Fruit fly (Drosophila melanogaster) whole organism, embryonic: Measurements from ENCODE around the gene dre4.
A peak's percentile ranks its signal among the peaks of the same experiment; 100 is the strongest.

ENCODE experiments used
- CG10462 ChIP-seq: fragments of 200-800 bp; sonication (Bioruptor generic); optimal IDR thresholded peaks from 2 replicates; lab custom pipeline; 2016; ENCODE audit warnings: missing biosample characterization, missing genetic modification characterization
- CG10654 ChIP-seq: fragments of 200-800 bp; sonication (Bioruptor generic); optimal IDR thresholded peaks from 2 replicates; lab custom pipeline; 2016; ENCODE audit warnings: missing biosample characterization, missing genetic modification characterization
- CG11085 ChIP-seq: fragments of 200-800 bp; sonication (Bioruptor generic); IDR thresholded peaks from 2 replicates; pipeline ENCODE4 v1.3.6; 2022; ENCODE audit warnings: missing biosample characterization, missing genetic modification characterization
- CG11723 ChIP-seq: fragments of 200-800 bp; sonication (Bioruptor generic); optimal IDR thresholded peaks from 2 replicates; lab custom pipeline; 2017; ENCODE audit warnings: missing biosample characterization, mild to moderate bottlenecking, missing genetic modification characterization
- CG12769 ChIP-seq: fragments of 200-800 bp; sonication (Bioruptor generic); optimal IDR thresholded peaks from 2 replicates; lab custom pipeline; 2019; ENCODE audit warnings: missing biosample characterization, mild to moderate bottlenecking, missing genetic modification characterization, moderate library complexity
- CG13287 ChIP-seq: fragments of 200-800 bp; sonication (Bioruptor generic); IDR thresholded peaks from 2 replicates; pipeline ENCODE4 v1.3.6; 2022; ENCODE audit warnings: missing biosample characterization, missing genetic modification characterization; ENCODE audit not compliant: partially characterized antibody
- CG13424 ChIP-seq: fragments of 200-800 bp; sonication (Bioruptor generic); optimal IDR thresholded peaks from 2 replicates; lab custom pipeline; 2019; ENCODE audit warnings: missing biosample characterization, mild to moderate bottlenecking, missing genetic modification characterization, moderate library complexity
- CG1603 ChIP-seq: fragments of 200-800 bp; sonication (Bioruptor generic); optimal IDR thresholded peaks from 2 replicates; lab custom pipeline; 2019; ENCODE audit warnings: missing biosample characterization, mild to moderate bottlenecking, missing genetic modification characterization, moderate library complexity
- CG2712 ChIP-seq: fragments of 200-800 bp; optimal IDR thresholded peaks from 3 replicates; lab custom pipeline; 2019; ENCODE audit warnings: missing biosample characterization, mild to moderate bottlenecking, missing genetic modification characterization, moderate library complexity
- CG31388 ChIP-seq: fragments of 200-800 bp; sonication (Bioruptor generic); optimal IDR thresholded peaks from 2 replicates; lab custom pipeline; 2016; ENCODE audit warnings: missing biosample characterization, missing genetic modification characterization
- CG34224 ChIP-seq: fragments of 200-800 bp; sonication (Bioruptor generic); IDR thresholded peaks from 3 replicates; pipeline ENCODE4 v1.3.6; 2022; ENCODE audit warnings: missing biosample characterization, missing genetic modification characterization; ENCODE audit not compliant: partially characterized antibody
- CG3838 ChIP-seq: fragments of 200-800 bp; sonication (Bioruptor generic); optimal IDR thresholded peaks from 3 replicates; lab custom pipeline; 2016; ENCODE audit warnings: missing biosample characterization, missing genetic modification characterization
- CG4820 ChIP-seq: fragments of 200-800 bp; sonication (Bioruptor generic); optimal IDR thresholded peaks from 3 replicates; lab custom pipeline; 2016; ENCODE audit warnings: missing biosample characterization, missing genetic modification characterization
- CG6791 ChIP-seq: fragments of 200-800 bp; sonication (Bioruptor generic); IDR thresholded peaks from 3 replicates; pipeline ENCODE4 v1.3.6; 2022; ENCODE audit warnings: missing biosample characterization, missing genetic modification characterization; ENCODE audit not compliant: partially characterized antibody
- CG7556 ChIP-seq: fragments of 200-800 bp; sonication (Bioruptor generic); optimal IDR thresholded peaks from 2 replicates; lab custom pipeline; 2017; ENCODE audit warnings: missing biosample characterization, mild to moderate bottlenecking, missing genetic modification characterization
- CG9437 ChIP-seq: fragments of 200-800 bp; sonication (Bioruptor generic); optimal IDR thresholded peaks from 2 replicates; lab custom pipeline; 2018; ENCODE audit warnings: missing biosample characterization, mild to moderate bottlenecking, missing genetic modification characterization
- CG9797 ChIP-seq: fragments of 200-800 bp; sonication (Bioruptor generic); optimal IDR thresholded peaks from 3 replicates; lab custom pipeline; 2018; ENCODE audit warnings: missing biosample characterization, mild to moderate bottlenecking, missing genetic modification characterization
- CHES-1-like ChIP-seq: fragments of 200-800 bp; sonication (Bioruptor generic); optimal IDR thresholded peaks from 2 replicates; lab custom pipeline; 2016; ENCODE audit warnings: missing biosample characterization, missing genetic modification characterization
- Deaf1 ChIP-seq: fragments of 200-800 bp; optimal IDR thresholded peaks from 3 replicates; lab custom pipeline; 2019; ENCODE audit warnings: missing biosample characterization, mild to moderate bottlenecking, missing genetic modification characterization, moderate library complexity
- Dll ChIP-seq: fragments of 200-800 bp; sonication (Bioruptor generic); IDR thresholded peaks from 4 replicates; pipeline ENCODE4 v1.3.6; 2022; ENCODE audit warnings: missing biosample characterization, missing genetic modification characterization; ENCODE audit not compliant: partially characterized antibody
- E2f2 ChIP-seq: fragments of 200-800 bp; sonication (Bioruptor generic); IDR thresholded peaks from 2 replicates; pipeline ENCODE4 v1.3.6; 2022; ENCODE audit warnings: missing biosample characterization, missing genetic modification characterization
- Elba2 ChIP-seq: fragments of 200-800 bp; sonication (Bioruptor generic); optimal IDR thresholded peaks from 3 replicates; lab custom pipeline; 2016; ENCODE audit warnings: missing biosample characterization, missing genetic modification characterization
- HLH4C ChIP-seq: fragments of 200-800 bp; sonication (Bioruptor generic); IDR thresholded peaks from 3 replicates; pipeline ENCODE4 v1.3.6; 2022; ENCODE audit warnings: missing biosample characterization, missing genetic modification characterization; ENCODE audit not compliant: partially characterized antibody
- HmgD ChIP-seq: fragments of 200-800 bp; sonication (Bioruptor generic); optimal IDR thresholded peaks from 3 replicates; lab custom pipeline; 2016; ENCODE audit warnings: missing biosample characterization, missing genetic modification characterization
- MESR4 ChIP-seq: fragments of 200-800 bp; sonication (Bioruptor generic); optimal IDR thresholded peaks from 2 replicates; lab custom pipeline; 2018; ENCODE audit warnings: missing biosample characterization, mild to moderate bottlenecking, missing genetic modification characterization, moderate library complexity
- Max ChIP-seq: fragments of 200-800 bp; sonication (Bioruptor generic); optimal IDR thresholded peaks from 2 replicates; lab custom pipeline; 2016; ENCODE audit warnings: missing biosample characterization, mild to moderate bottlenecking, missing genetic modification characterization
- NfI ChIP-seq: fragments of 200-800 bp; sonication (Bioruptor generic); optimal IDR thresholded peaks from 3 replicates; lab custom pipeline; 2018; ENCODE audit warnings: missing biosample characterization, mild to moderate bottlenecking, missing genetic modification characterization, moderate library complexity
- Opbp ChIP-seq: fragments of 200-800 bp; sonication (Bioruptor generic); IDR thresholded peaks from 3 replicates; pipeline ENCODE4 v1.3.6; 2022; ENCODE audit warnings: missing biosample characterization, missing genetic modification characterization; ENCODE audit not compliant: partially characterized antibody
- Pdp1 ChIP-seq, 2 experiments: fragments of 200-800 bp; sonication (Bioruptor generic); optimal IDR thresholded peaks; 3 replicates each; lab custom pipeline; 2016; ENCODE audit warnings: missing biosample characterization in 2 of 2, missing genetic modification characterization in 2 of 2, mild to moderate bottlenecking in 1 of 2, moderate library complexity in 1 of 2
- Poxn ChIP-seq: fragments of 200-800 bp; sonication (Bioruptor generic); IDR thresholded peaks from 2 replicates; pipeline ENCODE4 v1.3.6; 2022; ENCODE audit warnings: missing biosample characterization, missing genetic modification characterization
- Usf ChIP-seq: fragments of 200-800 bp; sonication (Bioruptor generic); optimal IDR thresholded peaks from 2 replicates; lab custom pipeline; 2017; ENCODE audit warnings: missing genotype, missing biosample characterization, missing genetic modification characterization
- az2 ChIP-seq: fragments of 200-800 bp; sonication (Bioruptor generic); optimal IDR thresholded peaks from 3 replicates; lab custom pipeline; 2016; ENCODE audit warnings: missing biosample characterization, missing genetic modification characterization
- bigmax ChIP-seq: fragments of 200-800 bp; sonication (Bioruptor generic); optimal IDR thresholded peaks from 2 replicates; lab custom pipeline; 2018; ENCODE audit warnings: missing biosample characterization, mild to moderate bottlenecking, missing genetic modification characterization
- chinmo ChIP-seq: fragments of 200-800 bp; sonication (Bioruptor generic); IDR thresholded peaks from 4 replicates; pipeline ENCODE4 v1.3.6; 2022; ENCODE audit warnings: missing biosample characterization, missing genetic modification characterization; ENCODE audit not compliant: partially characterized antibody
- crp ChIP-seq, 2 experiments: fragments of 200-800 bp; sonication (Bioruptor generic); optimal IDR thresholded peaks; 2 replicates in 1 of 2; 3 replicates in 1 of 2; lab custom pipeline; 2017; ENCODE audit warnings: missing biosample characterization in 2 of 2, missing genetic modification characterization in 2 of 2, mild to moderate bottlenecking in 1 of 2, moderate library complexity in 1 of 2
- dysf ChIP-seq: fragments of 200-800 bp; sonication (Bioruptor generic); IDR thresholded peaks from 3 replicates; pipeline ENCODE4 v1.3.6; 2022; ENCODE audit warnings: missing biosample characterization, missing genetic modification characterization
- fd64A ChIP-seq: fragments of 200-800 bp; sonication (Bioruptor generic); optimal IDR thresholded peaks from 3 replicates; lab custom pipeline; 2018; ENCODE audit warnings: missing biosample characterization, mild to moderate bottlenecking, missing genetic modification characterization
- gcm ChIP-seq: fragments of 200-800 bp; sonication (Bioruptor generic); optimal IDR thresholded peaks from 2 replicates; lab custom pipeline; 2019; ENCODE audit warnings: missing biosample characterization, mild to moderate bottlenecking, missing genetic modification characterization, moderate library complexity
- gsb-n ChIP-seq: fragments of 200-800 bp; sonication (Bioruptor generic); optimal IDR thresholded peaks from 3 replicates; lab custom pipeline; 2018; ENCODE audit warnings: missing biosample characterization, mild to moderate bottlenecking, missing genetic modification characterization
- ham ChIP-seq: fragments of 200-800 bp; sonication (Bioruptor generic); IDR thresholded peaks from 2 replicates; pipeline ENCODE4 v1.3.6; 2022; ENCODE audit warnings: missing biosample characterization, missing genetic modification characterization
- hkb ChIP-seq, 2 experiments: fragments of 200-800 bp in 1 of 2; fragments of >200 bp in 1 of 2; sonication (Bioruptor generic) in 1 of 2; IDR thresholded peaks in 1 of 2; optimal IDR thresholded peaks in 1 of 2; 2 replicates each; pipeline versions ENCODE4 v1.3.6 to Lab custom; 2017 to 2022; ENCODE audit warnings: missing biosample characterization in 1 of 2, missing genetic modification characterization in 1 of 2
- inv ChIP-seq: fragments of 200-800 bp; sonication (Bioruptor generic); IDR thresholded peaks from 2 replicates; pipeline ENCODE4 v1.3.6; 2022; ENCODE audit warnings: missing biosample characterization, missing genetic modification characterization; ENCODE audit not compliant: partially characterized antibody
- nerfin-1 ChIP-seq: fragments of 200-800 bp; sonication (Bioruptor generic); optimal IDR thresholded peaks from 3 replicates; lab custom pipeline; 2019; ENCODE audit warnings: missing biosample characterization, mild to moderate bottlenecking, missing genetic modification characterization, moderate library complexity
- nerfin-2 ChIP-seq: fragments of 200-800 bp; sonication (Bioruptor generic); IDR thresholded peaks from 2 replicates; pipeline ENCODE4 v1.3.6; 2022; ENCODE audit warnings: missing biosample characterization, missing genetic modification characterization; ENCODE audit not compliant: partially characterized antibody
- pita ChIP-seq: fragments of 200-800 bp; sonication (Bioruptor generic); optimal IDR thresholded peaks from 2 replicates; lab custom pipeline; 2017; ENCODE audit warnings: missing biosample characterization, mild to moderate bottlenecking, missing genetic modification characterization
- sisA ChIP-seq: fragments of 200-800 bp; sonication (Bioruptor generic); IDR thresholded peaks from 2 replicates; pipeline ENCODE4 v1.3.6; 2022; ENCODE audit warnings: missing biosample characterization, missing genetic modification characterization
- stwl ChIP-seq: fragments of 200-800 bp; sonication (Bioruptor generic); optimal IDR thresholded peaks from 3 replicates; lab custom pipeline; 2018; ENCODE audit warnings: missing biosample characterization, mild to moderate bottlenecking, missing genetic modification characterization, moderate library complexity
- tio ChIP-seq: fragments of 200-800 bp; sonication (Bioruptor generic); optimal IDR thresholded peaks from 2 replicates; lab custom pipeline; 2017; ENCODE audit warnings: missing biosample characterization, missing genetic modification characterization, inconsistent platforms
- vnd ChIP-seq: fragments of 200-800 bp; sonication (Bioruptor generic); IDR thresholded peaks from 3 replicates; pipeline ENCODE4 v1.3.6; 2022; ENCODE audit warnings: missing biosample characterization, missing genetic modification characterization; ENCODE audit not compliant: partially characterized antibody

The dre4 gene

DNA sequence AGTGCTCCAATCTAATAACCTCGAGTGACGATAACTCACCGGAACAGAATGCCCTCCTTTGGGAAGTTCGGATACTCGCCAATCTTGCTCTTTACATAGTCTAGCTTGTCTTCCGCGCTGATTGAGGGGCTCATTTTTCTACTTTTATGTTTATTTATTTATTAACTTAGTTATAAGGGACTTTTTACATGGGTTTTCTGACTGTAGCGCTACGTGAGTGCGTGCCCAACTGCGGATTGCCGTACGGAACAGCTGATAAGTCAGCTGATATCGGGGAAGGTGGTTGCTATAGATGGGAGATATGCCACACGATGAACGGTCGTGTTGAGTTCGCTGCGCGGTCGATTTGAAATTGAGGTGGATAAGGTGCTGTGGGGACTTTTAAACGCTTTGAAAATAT lies 8.5 kb upstream of the dre4 start, which contains the start of gene Aprt (continued):
- no peak for TF ChIP-seq nerfin-1 (tag; lab: Kevin White, UChicago)
- no peak for TF ChIP-seq Poxn (GFP tag; lab: Robert Waterston, UW)
- TF ChIP-seq Pdp1 (GFP tag; optimal IDR thresholded peaks at IDR 0.05; lab: Kevin White, UChicago) = no peak
- no peak for TF ChIP-seq dysf (GFP tag; lab: Robert Waterston, UW)
- no peak for TF ChIP-seq Usf
- TF ChIP-seq CG34224 = peak; percentile 94
- no peak for TF ChIP-seq CG31388
- TF ChIP-seq pita (GFP tag; lab: Kevin White, UChicago) = no peak
- TF ChIP-seq CG9437 = peak; percentile 90
- TF ChIP-seq inv (GFP tag; lab: Robert Waterston, UW) = peak; percentile 51; the same call in 1 of the 2 replicates
- TF ChIP-seq az2 (GFP tag; lab: Kevin White, UChicago) = no peak
- TF ChIP-seq Deaf1 (tag; lab: Kevin White, UChicago) = peak; percentile 11
- TF ChIP-seq HLH4C = peak; percentile 52; the same call in 2 of the 3 replicates
- TF ChIP-seq hkb (optimal IDR thresholded peaks at IDR 0.05; lab: Kevin White, UChicago) = no peak
- TF ChIP-seq hkb (GFP tag; IDR thresholded peaks at IDR 0.05; lab: Robert Waterston, UW) = 0 out of 2 replicates have a peak, but pooled peaks have one; percentile 6
- no peak for TF ChIP-seq CG12769 (tag; lab: Kevin White, UChicago)
- peak; percentile 63; the same call in 1 of the 4 replicates for TF ChIP-seq chinmo
- no peak for TF ChIP-seq CG10462 (GFP tag; lab: Kevin White, UChicago)
- no peak for TF ChIP-seq bigmax (GFP tag; lab: Kevin White, UChicago)
- peak; percentile 8 for TF ChIP-seq Max (GFP tag; lab: Kevin White, UChicago)
- no peak for TF ChIP-seq gsb-n
- TF ChIP-seq stwl = peak; percentile 12
- peak; percentile 50 for TF ChIP-seq CG9797 (GFP tag; lab: Kevin White, UChicago)
- no peak for TF ChIP-seq gcm
- TF ChIP-seq CG10654 (GFP tag; lab: Kevin White, UChicago) = no peak
- no peak for TF ChIP-seq CG3838 (GFP tag; lab: Kevin White, UChicago)
- no peak for TF ChIP-seq tio (GFP tag; lab: Kevin White, UChicago)
- peak; percentile 91 for TF ChIP-seq CG13287 (GFP tag; lab: Robert Waterston, UW)
- no peak for TF ChIP-seq ham (GFP tag; lab: Robert Waterston, UW)
- TF ChIP-seq fd64A (GFP tag; lab: Kevin White, UChicago) = no peak
- no peak for TF ChIP-seq CG4820 (GFP tag; lab: Kevin White, UChicago)
- no peak for TF ChIP-seq CG11723 (GFP tag; lab: Kevin White, UChicago)
- no peak for TF ChIP-seq CG13424 (tag; lab: Kevin White, UChicago)
- peak; percentile 96 for TF ChIP-seq E2f2 (GFP tag; lab: Robert Waterston, UW)
- TF ChIP-seq CG7556 (GFP tag; lab: Kevin White, UChicago) = no peak
- no peak for TF ChIP-seq CG11085 (GFP tag; lab: Robert Waterston, UW)
- TF ChIP-seq MESR4 = peak; percentile 46
- TF ChIP-seq CHES-1-like (GFP tag; lab: Kevin White, UChicago) = no peak
- no peak for TF ChIP-seq HmgD
- TF ChIP-seq NfI (GFP tag; lab: Kevin White, UChicago) = no peak
- peak; percentile 68; the same call in 2 of the 3 replicates for TF ChIP-seq CG6791 (GFP tag; lab: Robert Waterston, UW)
- TF ChIP-seq Opbp (GFP tag; lab: Robert Waterston, UW) = peak; percentile 86
- no peak for TF ChIP-seq nerfin-2
- TF ChIP-seq vnd (GFP tag; lab: Robert Waterston, UW) = no peak
- TF ChIP-seq Elba2 (GFP tag; lab: Kevin White, UChicago) = no peak
- TF ChIP-seq crp (GFP tag; optimal IDR thresholded peaks at IDR 0.05; lab: Kevin White, UChicago) = peak; percentile 90 to 100
- TF ChIP-seq Dll (GFP tag; lab: Robert Waterston, UW) = peak; percentile 81
- TF ChIP-seq CG2712 (tag; lab: Kevin White, UChicago) = no peak
- peak; percentile 47 for TF ChIP-seq CG1603 (tag; lab: Kevin White, UChicago)
- TF ChIP-seq sisA = no peak
